Worm (Caenorhabditis elegans): ENCODE measurements around the gene hsp-4.

hsp-4 gene

DNA sequence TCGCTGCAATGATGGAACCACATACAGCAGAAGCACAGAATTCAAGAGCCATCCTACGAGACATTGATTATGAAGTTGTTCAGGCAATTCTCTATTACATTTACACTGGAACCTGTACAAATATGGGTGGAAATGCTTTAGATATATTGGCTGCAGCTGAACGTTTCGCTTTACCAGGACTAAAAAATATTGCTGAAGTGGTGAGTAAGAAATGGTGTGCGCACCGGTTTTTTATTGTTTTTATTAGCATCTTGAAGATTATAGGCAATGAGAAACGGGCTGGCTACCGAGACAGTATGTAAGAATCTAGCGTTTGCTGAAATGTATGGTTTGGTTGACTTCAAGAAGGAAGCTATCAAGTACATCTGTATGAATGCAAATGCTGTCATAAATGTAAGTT is 43.6 kb upstream of the hsp-4 start:
- TF ChIP-seq hmg-1.2 (GFP tag; IDR thresholded peaks at IDR 0.05) (no peak), hlh-12 (tag; optimal IDR thresholded peaks at IDR 0.05) (no peak), nhr-179 (tag; optimal IDR thresholded peaks at IDR 0.05) (no peak), mel-28 (tag; optimal IDR thresholded peaks at IDR 0.05; ENCODE audit: borderline replicate concordance) (no peak), snpc-4 (GFP tag; optimal IDR thresholded peaks at IDR 0.05) (no peak), snpc-4 (tag; optimal IDR thresholded peaks at IDR 0.05) (no peak), ama-1 (optimal IDR thresholded peaks at IDR 0.05) (no peak), ama-1 (GFP tag; optimal IDR thresholded peaks at IDR 0.05) (no peak), unc-130 (GFP tag; optimal IDR thresholded peaks at IDR 0.05) (no peak), athp-1 (tag; optimal IDR thresholded peaks at IDR 0.05) (no peak), nfya-2 (GFP tag; IDR thresholded peaks at IDR 0.05) (no peak), mes-4 (tag; optimal IDR thresholded peaks at IDR 0.05) (no peak)

DNA sequence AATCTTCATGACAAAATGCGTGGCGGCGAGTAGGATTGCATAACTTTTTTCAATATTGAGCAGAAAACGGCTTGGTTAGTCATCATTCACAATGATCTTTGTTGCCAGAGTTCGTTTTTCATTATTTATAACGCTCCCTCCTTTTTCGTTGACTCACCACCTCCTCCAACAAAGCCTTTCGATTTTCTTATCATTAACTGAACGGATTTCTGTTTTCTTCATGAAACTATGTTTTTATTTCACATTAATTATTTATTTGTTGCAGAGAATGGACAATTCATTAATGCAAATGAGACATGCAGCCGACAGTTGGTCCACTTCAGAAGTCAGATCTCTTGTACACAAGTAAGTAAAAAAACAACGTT is 42.2 kb upstream of the hsp-4 start, which contains the start of gene bath-44:
bath-44 (plus strand) TSS at position 266 of the 365 bp plus-strand sequence.
- no peak for TF ChIP-seq K12H6.12 (tag; optimal IDR thresholded peaks at IDR 0.05)
- no peak for TF ChIP-seq ceh-100 (GFP tag; IDR thresholded peaks at IDR 0.05)
- no peak for TF ChIP-seq Y53G8AR.9 (GFP tag; conservative IDR thresholded peaks at IDR 0.05)
- TF ChIP-seq ekl-4 (GFP tag; IDR thresholded peaks at IDR 0.05) = no peak
- no peak for TF ChIP-seq ccch-3 (GFP tag; optimal IDR thresholded peaks at IDR 0.05)
- no peak for TF ChIP-seq madf-8 (GFP tag; conservative IDR thresholded peaks at IDR 0.05)
- TF ChIP-seq mel-28 (tag; optimal IDR thresholded peaks at IDR 0.05; ENCODE audit: borderline replicate concordance) = no peak
- no peak for TF ChIP-seq bed-1 (GFP tag; IDR thresholded peaks at IDR 0.05)
- TF ChIP-seq Y79H2A.3 (GFP tag; conservative IDR thresholded peaks at IDR 0.05) = no peak
- TF ChIP-seq aptf-2 (GFP tag; conservative IDR thresholded peaks at IDR 0.05) = no peak
- no peak for TF ChIP-seq F33H1.4 (GFP tag; IDR thresholded peaks at IDR 0.05)

DNA sequence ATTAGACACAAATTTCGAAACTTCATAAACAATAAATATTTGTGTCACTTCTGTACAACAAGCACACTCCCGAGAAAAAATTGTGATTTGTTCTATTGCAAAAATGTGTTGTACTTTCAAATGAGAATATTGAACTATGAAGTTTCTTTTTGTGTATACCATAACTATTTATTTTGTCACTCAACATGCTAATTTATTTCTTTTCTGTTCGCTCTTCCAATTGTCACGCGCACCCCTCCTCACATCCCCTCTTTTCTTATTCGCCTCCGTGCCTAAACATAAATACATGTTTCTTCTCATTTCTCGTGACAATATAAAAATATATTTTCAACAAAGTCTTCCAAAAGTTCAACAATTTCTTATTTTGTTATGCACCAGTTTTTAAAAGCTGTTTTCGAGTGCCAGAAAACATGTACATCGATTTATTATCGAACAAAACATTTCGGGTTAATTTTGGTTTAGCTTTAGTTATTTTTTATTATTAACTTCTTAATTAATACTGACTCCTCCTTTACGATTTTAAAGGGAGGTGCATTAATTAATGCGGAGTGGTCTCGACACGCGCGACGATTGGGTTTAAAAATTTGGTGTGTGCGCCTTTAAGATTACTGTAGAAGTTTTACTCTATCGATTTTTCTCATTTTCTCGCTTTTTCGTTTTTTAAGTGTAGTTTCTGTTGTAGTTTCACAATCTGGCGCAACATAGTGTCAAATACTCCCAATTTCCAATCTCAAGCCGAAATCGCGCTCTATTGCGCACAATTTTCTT is 41.7 kb upstream of the hsp-4 start:
- TF ChIP-seq ztf-22 (GFP tag; optimal IDR thresholded peaks at IDR 0.05) (no peak), B0035.1 (tag; optimal IDR thresholded peaks at IDR 0.05) (no peak), snpc-3.4 (tag; optimal IDR thresholded peaks at IDR 0.05) (peak; percentile 42), Y67H2A.10 (GFP tag; conservative IDR thresholded peaks at IDR 0.05) (no peak), lin-54 (GFP tag; optimal IDR thresholded peaks at IDR 0.05) (no peak), F57A8.1 (GFP tag; optimal IDR thresholded peaks at IDR 0.05) (no peak), F22D6.2 (tag; optimal IDR thresholded peaks at IDR 0.05) (no peak), cebp-2 (GFP tag; IDR thresholded peaks at IDR 0.05) (no peak), nhr-80 (tag; optimal IDR thresholded peaks at IDR 0.05) (no peak), zfh-2 (GFP tag; conservative IDR thresholded peaks at IDR 0.05) (no peak), egl-18 (GFP tag; IDR thresholded peaks at IDR 0.05) (no peak), him-1 (tag; optimal IDR thresholded peaks at IDR 0.05) (peak; percentile 49), efl-1 (GFP tag; optimal IDR thresholded peaks at IDR 0.05) (peak; percentile 25), akir-1 (GFP tag; optimal IDR thresholded peaks at IDR 0.05) (no peak), ccch-3 (GFP tag; optimal IDR thresholded peaks at IDR 0.05) (no peak), ceh-91 (GFP tag; IDR thresholded peaks at IDR 0.05) (0 out of 2 replicates have a peak, but pooled peaks have one; percentile 34), aptf-2 (GFP tag; conservative IDR thresholded peaks at IDR 0.05) (no peak), madf-6 (GFP tag; IDR thresholded peaks at IDR 0.05) (peak; percentile 87), lsl-1 (GFP tag; optimal IDR thresholded peaks at IDR 0.05) (peak; percentile 87), F10E7.11 (tag; optimal IDR thresholded peaks at IDR 0.05) (no peak), fkh-3 (tag; optimal IDR thresholded peaks at IDR 0.05) (no peak), K11D2.4 (GFP tag; IDR thresholded peaks at IDR 0.05) (no peak), unc-62 (GFP tag; optimal IDR thresholded peaks at IDR 0.05) (peak; percentile 45), nfyb-1 (GFP tag; IDR thresholded peaks at IDR 0.05) (no peak), ama-1 (optimal IDR thresholded peaks at IDR 0.05) (peak; percentile 21), ama-1 (GFP tag; optimal IDR thresholded peaks at IDR 0.05) (no peak), ztf-26 (tag; optimal IDR thresholded peaks at IDR 0.05) (no peak), sea-2 (GFP tag; IDR thresholded peaks at IDR 0.05) (no peak), lir-1 (GFP tag; conservative IDR thresholded peaks at IDR 0.05) (no peak)

Data from whole organism, young adult.